Fruit fly (Drosophila melanogaster): ENCODE data around the gene alt.
A peak's percentile ranks its signal among the peaks of the same experiment; 100 is the strongest.

alt gene

DNA sequence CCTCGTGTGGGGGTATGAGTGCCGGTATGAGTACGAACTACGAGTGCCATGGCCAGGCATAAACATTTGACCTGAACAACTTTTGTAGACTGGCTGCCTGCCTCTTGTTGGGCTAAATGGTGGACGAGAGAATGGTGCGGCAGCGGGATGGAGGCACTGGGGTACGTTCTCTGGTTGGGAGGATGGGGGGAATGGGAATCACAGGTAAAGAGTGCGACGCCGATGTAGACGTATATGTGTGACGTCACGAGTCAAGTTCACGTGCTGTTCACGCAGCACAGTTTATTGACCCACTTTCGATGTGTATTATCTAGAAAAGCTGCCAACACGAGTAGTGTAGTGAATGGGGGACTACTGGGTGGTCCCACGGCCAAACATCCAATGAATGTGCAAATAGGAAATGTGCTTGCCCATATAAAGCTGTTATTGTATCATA is 24.7 kb upstream of the alt start (continued):
- no peak for TF ChIP-seq CG3838 (GFP tag; optimal IDR thresholded peaks at IDR 0.05)
- no peak for TF ChIP-seq Elba2 (GFP tag; optimal IDR thresholded peaks at IDR 0.05)
- no peak for TF ChIP-seq h (optimal IDR thresholded peaks at IDR 0.05)
- peak; percentile 54 for TF ChIP-seq lab (GFP tag; optimal IDR thresholded peaks at IDR 0.05)
- TF ChIP-seq cg (GFP tag; optimal IDR thresholded peaks at IDR 0.05) = peak; percentile 19
- no peak for TF ChIP-seq Asciz (GFP tag; optimal IDR thresholded peaks at IDR 0.05)
- no peak for TF ChIP-seq CG14860 (GFP tag; IDR thresholded peaks at IDR 0.05; ENCODE audit: partially characterized antibody)
- TF ChIP-seq CG12769 (tag; optimal IDR thresholded peaks at IDR 0.05) = peak; percentile 90
- TF ChIP-seq exex (tag; optimal IDR thresholded peaks at IDR 0.05) = no peak
- TF ChIP-seq NC2α (GFP tag; optimal IDR thresholded peaks at IDR 0.05) = no peak
- no peak for TF ChIP-seq Nf-YB (GFP tag; optimal IDR thresholded peaks at IDR 0.05)
- TF ChIP-seq CG3163 (GFP tag; optimal IDR thresholded peaks at IDR 0.05) = no peak
- no peak for TF ChIP-seq CG11560 (tag; IDR thresholded peaks at IDR 0.05)
- no peak for TF ChIP-seq CG11723 (GFP tag; optimal IDR thresholded peaks at IDR 0.05)
- TF ChIP-seq abd-A (tag; optimal IDR thresholded peaks at IDR 0.05) = peak; percentile 28
- no peak for TF ChIP-seq Mad (GFP tag; optimal IDR thresholded peaks at IDR 0.05)

- TF ChIP-seq crol (GFP tag; IDR thresholded peaks at IDR 0.05) (peak; percentile 86), Med (GFP tag) (peak; percentile 74), CG18619 (GFP tag; optimal IDR thresholded peaks at IDR 0.05) (no peak), crp (GFP tag; optimal IDR thresholded peaks at IDR 0.05) (no peak), sens (GFP tag) (peak; percentile 58), ftz-f1 (GFP tag; optimal IDR thresholded peaks at IDR 0.05) (peak; percentile 62), corto (GFP tag; optimal IDR thresholded peaks at IDR 0.05) (no peak), pros (GFP tag; optimal IDR thresholded peaks at IDR 0.05) (peak; percentile 26), Myb (GFP tag; optimal IDR thresholded peaks at IDR 0.05) (no peak), unpg (GFP tag; optimal IDR thresholded peaks at IDR 0.05) (no peak), CG7745 (tag; optimal IDR thresholded peaks at IDR 0.05) (no peak), CG10431 (GFP tag; optimal IDR thresholded peaks at IDR 0.05) (peak; percentile 50), Max (GFP tag; optimal IDR thresholded peaks at IDR 0.05) (no peak), CG31388 (GFP tag; optimal IDR thresholded peaks at IDR 0.05) (no peak), seq (GFP tag; IDR thresholded peaks at IDR 0.05) (no peak), cg (GFP tag; optimal IDR thresholded peaks at IDR 0.05) (peak; percentile 60), HLH3B (GFP tag; IDR thresholded peaks at IDR 0.05) (no peak), CG4854 (GFP tag; optimal IDR thresholded peaks at IDR 0.05) (no peak), twi (tag; optimal IDR thresholded peaks at IDR 0.05) (peak; percentile 55), insv (GFP tag; optimal IDR thresholded peaks at IDR 0.05) (no peak), ara (GFP tag; IDR thresholded peaks at IDR 0.05) (no peak), dm (GFP tag; optimal IDR thresholded peaks at IDR 0.05) (no peak), CG12769 (tag; optimal IDR thresholded peaks at IDR 0.05) (peak; percentile 84), CG18599 (GFP tag; optimal IDR thresholded peaks at IDR 0.05) (no peak), pfk (GFP tag; optimal IDR thresholded peaks at IDR 0.05) (no peak), CkIIα-i1 (GFP tag; IDR thresholded peaks at IDR 0.05) (no peak), sd (tag; optimal IDR thresholded peaks at IDR 0.05) (peak; percentile 72), Kr (GFP tag; optimal IDR thresholded peaks at IDR 0.05) (no peak), ttk (GFP tag; IDR thresholded peaks at IDR 0.05) (no peak), onecut (GFP tag; IDR thresholded peaks at IDR 0.05) (no peak), CG34376 (GFP tag; optimal IDR thresholded peaks at IDR 0.05) (no peak), maf-S (GFP tag; optimal IDR thresholded peaks at IDR 0.05) (no peak), CG4282 (GFP tag; optimal IDR thresholded peaks at IDR 0.05) (no peak), HLHmδ (GFP tag; optimal IDR thresholded peaks at IDR 0.05) (no peak)
Observed at dm6 chr3R:17705899-17706831, 23.9 kb upstream of the alt start.
